Fruit fly (Drosophila melanogaster) Kc167 (cell line): ENCODE data around the gene Dlc90F.

Experiments used
- Myc ChIP-seq: fragments of >200 bp; optimal IDR thresholded peaks from 2 replicates; lab custom pipeline; 2017; ENCODE audit warnings: missing external identifiers
- Sin3A ChIP-seq: fragments of >200 bp; optimal IDR thresholded peaks from 2 replicates; lab custom pipeline; 2018; ENCODE audit warnings: missing external identifiers
- h ChIP-seq: fragments of >200 bp; optimal IDR thresholded peaks from 3 replicates; lab custom pipeline; 2018; ENCODE audit warnings: missing external identifiers
- insv ChIP-seq: fragments of >200 bp; optimal IDR thresholded peaks from 3 replicates; lab custom pipeline; 2018; ENCODE audit warnings: missing external identifiers
- psq ChIP-seq: fragments of >200 bp; optimal IDR thresholded peaks from 2 replicates; lab custom pipeline; 2017; ENCODE audit warnings: missing external identifiers
- ttk ChIP-seq: sonication (Bioruptor generic); optimal IDR thresholded peaks from 2 replicates; lab custom pipeline; 2017; ENCODE audit warnings: missing external identifiers

DNA sequence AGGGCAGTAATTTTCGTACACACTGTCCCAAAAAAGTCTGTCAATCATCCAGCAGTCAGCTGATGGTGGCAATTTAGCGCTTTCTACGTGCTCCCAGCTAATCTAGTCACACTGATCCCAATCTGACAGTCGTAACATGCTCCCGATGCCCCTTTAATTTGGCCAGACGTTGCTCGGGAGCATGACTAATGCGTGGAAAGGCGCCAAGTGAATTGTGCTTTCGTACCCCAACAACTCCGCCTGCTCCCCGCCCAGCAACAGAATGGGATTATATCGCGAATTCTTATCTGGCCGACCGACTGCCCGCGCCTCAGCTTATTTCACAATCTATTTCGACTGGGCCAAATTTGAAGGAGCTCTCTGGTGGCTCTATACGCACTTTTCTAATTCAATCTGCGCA is 21.6 kb upstream of the Dlc90F start:
- TF ChIP-seq Sin3A (lab: Kevin White, UChicago), result no peak
- TF ChIP-seq Myc, result no peak
- TF ChIP-seq psq (lab: Kevin White, UChicago), result no peak
- no peak for TF ChIP-seq insv (lab: Kevin White, UChicago)
- no peak for TF ChIP-seq ttk
- TF ChIP-seq h (lab: Kevin White, UChicago), result no peak
